Worm (Caenorhabditis elegans) whole organism, young adult: ENCODE results near the gene F36H5.4.
"Not testable (repeated sequence)": the region's sequence is repeated elsewhere in the genome, so short reads cannot be mapped to it uniquely, and the experiment has no call there.

ENCODE experiments used
- D2030.7 ChIP-seq: fragments of 200-800 bp; sonication (Bioruptor generic); IDR thresholded peaks from 2 replicates; pipeline ENCODE4 v1.3.6; 2022; ENCODE audit warnings: missing genetic modification reagents, missing genetic modification characterization, missing compliant biosample characterization
- F33H1.4 ChIP-seq: fragments of 200-800 bp; sonication (Bioruptor generic); IDR thresholded peaks from 2 replicates; pipeline ENCODE4 v1.3.6; 2022; ENCODE audit warnings: missing genetic modification reagents, missing genetic modification characterization, missing compliant biosample characterization
- F49E8.2 ChIP-seq: sonication (generic microtip); optimal IDR thresholded peaks from 3 replicates; lab custom pipeline; 2017; ENCODE audit warnings: missing genetic modification characterization, mild to moderate bottlenecking, missing compliant biosample characterization, antibody characterized with exemption, moderate library complexity; ENCODE audit not compliant: insufficient read depth
- F52B5.7 ChIP-seq: sonication (generic microtip); optimal IDR thresholded peaks from 2 replicates; lab custom pipeline; 2016; ENCODE audit warnings: mild to moderate bottlenecking, missing genetic modification characterization, missing compliant biosample characterization
- K11D2.4 ChIP-seq: fragments of 200-800 bp; sonication (Bioruptor generic); IDR thresholded peaks from 2 replicates; pipeline ENCODE4 v1.3.6; 2022; ENCODE audit warnings: missing genetic modification reagents, missing genetic modification characterization, missing compliant biosample characterization
- T26A5.8 ChIP-seq: sonication (generic microtip); optimal IDR thresholded peaks from 2 replicates; lab custom pipeline; 2016; ENCODE audit warnings: missing genetic modification characterization, missing compliant biosample characterization
- Y56A3A.18 ChIP-seq: fragments of 200-800 bp; sonication (Bioruptor generic); IDR thresholded peaks from 2 replicates; pipeline ENCODE4 v1.3.6; 2022; ENCODE audit warnings: missing genetic modification reagents, missing genetic modification characterization, missing compliant biosample characterization
- Y67H2A.10 ChIP-seq: fragments of 200-800 bp; sonication (Bioruptor generic); conservative IDR thresholded peaks from 2 replicates; pipeline ENCODE4 v1.3.6; 2022; ENCODE audit warnings: missing genetic modification reagents, missing genetic modification characterization, missing compliant biosample characterization
- attf-3 ChIP-seq: fragments of 200-800 bp; sonication (Bioruptor generic); conservative IDR thresholded peaks from 2 replicates; pipeline ENCODE4 v1.3.6; 2022; ENCODE audit warnings: missing genetic modification reagents, missing genetic modification characterization, missing compliant biosample characterization
- attf-6 ChIP-seq: fragments of 200-800 bp; sonication (Bioruptor generic); IDR thresholded peaks from 2 replicates; pipeline ENCODE4 v1.3.6; 2022; ENCODE audit warnings: missing genetic modification reagents, missing genetic modification characterization, missing compliant biosample characterization
- bed-1 ChIP-seq: fragments of 200-800 bp; sonication (Bioruptor generic); IDR thresholded peaks from 2 replicates; pipeline ENCODE4 v1.3.6; 2022; ENCODE audit warnings: missing genetic modification reagents, missing genetic modification characterization, missing compliant biosample characterization
- bed-2 ChIP-seq: fragments of 200-800 bp; sonication (Bioruptor generic); IDR thresholded peaks from 2 replicates; pipeline ENCODE4 v1.3.6; 2022; ENCODE audit warnings: missing genetic modification reagents, missing genetic modification characterization, missing compliant biosample characterization
- dox-1 ChIP-seq: fragments of 200-800 bp; sonication (Bioruptor generic); IDR thresholded peaks from 2 replicates; pipeline ENCODE4 v1.3.6; 2022; ENCODE audit warnings: missing genetic modification reagents, missing genetic modification characterization, missing compliant biosample characterization
- egl-44 ChIP-seq: fragments of 200-800 bp; sonication (Bioruptor generic); IDR thresholded peaks from 2 replicates; pipeline ENCODE4 v1.3.6; 2022; ENCODE audit warnings: missing genetic modification reagents, missing genetic modification characterization, missing compliant biosample characterization
- ets-4 ChIP-seq: fragments of 200-800 bp; sonication (Bioruptor generic); optimal IDR thresholded peaks from 2 replicates; lab custom pipeline; 2018; ENCODE audit warnings: mild to moderate bottlenecking, missing genetic modification characterization, missing compliant biosample characterization
- gei-17 ChIP-seq: fragments of 200-800 bp; sonication (Bioruptor generic); optimal IDR thresholded peaks from 2 replicates; lab custom pipeline; 2018; ENCODE audit warnings: mild to moderate bottlenecking, missing genetic modification characterization, missing compliant biosample characterization
- hlh-12 ChIP-seq: sonication (generic microtip); optimal IDR thresholded peaks from 2 replicates; lab custom pipeline; 2016; ENCODE audit warnings: missing genetic modification characterization, missing compliant biosample characterization
- hmg-1.2 ChIP-seq: fragments of 200-800 bp; sonication (Bioruptor generic); IDR thresholded peaks from 2 replicates; pipeline ENCODE4 v1.3.6; 2022; ENCODE audit warnings: missing genetic modification reagents, missing genetic modification characterization, missing compliant biosample characterization
- lin-40 ChIP-seq: sonication (generic microtip); optimal IDR thresholded peaks from 2 replicates; lab custom pipeline; 2016; ENCODE audit warnings: missing genetic modification characterization, mild to moderate bottlenecking, missing compliant biosample characterization, missing genotype, missing genetic modification reagents
- madf-3 ChIP-seq: fragments of 200-800 bp; sonication (Bioruptor generic); IDR thresholded peaks from 2 replicates; pipeline ENCODE4 v1.3.6; 2022; ENCODE audit warnings: missing genetic modification reagents, missing genetic modification characterization, missing compliant biosample characterization
- mel-28 ChIP-seq: sonication (generic microtip); optimal IDR thresholded peaks from 2 replicates; lab custom pipeline; 2016; ENCODE audit warnings: borderline replicate concordance, mild to moderate bottlenecking, missing genetic modification characterization, missing compliant biosample characterization
- mxl-1 ChIP-seq: sonication (generic microtip); optimal IDR thresholded peaks from 2 replicates; lab custom pipeline; 2016; ENCODE audit warnings: missing genetic modification characterization, missing compliant biosample characterization
- nfya-2 ChIP-seq: fragments of 200-800 bp; sonication (Bioruptor generic); IDR thresholded peaks from 2 replicates; pipeline ENCODE4 v1.3.6; 2022; ENCODE audit warnings: missing genetic modification reagents, missing genetic modification characterization, missing compliant biosample characterization
- nfyb-1 ChIP-seq: fragments of 200-800 bp; sonication (Bioruptor generic); IDR thresholded peaks from 2 replicates; pipeline ENCODE4 v1.3.6; 2022; ENCODE audit warnings: missing genetic modification reagents, missing genetic modification characterization, missing compliant biosample characterization
- nhr-120 ChIP-seq: fragments of 200-800 bp; sonication (Bioruptor generic); IDR thresholded peaks from 2 replicates; pipeline ENCODE4 v1.3.6; 2022; ENCODE audit warnings: missing genetic modification characterization, missing compliant biosample characterization
- nhr-80 ChIP-seq: sonication (generic microtip); optimal IDR thresholded peaks from 2 replicates; lab custom pipeline; 2016; ENCODE audit warnings: missing genetic modification characterization, missing compliant biosample characterization
- tbp1 ChIP-seq: fragments of 200-800 bp; sonication (Bioruptor generic); optimal IDR thresholded peaks from 2 replicates; lab custom pipeline; 2018; ENCODE audit warnings: mild to moderate bottlenecking, missing genetic modification characterization, missing compliant biosample characterization
- zfh-2 ChIP-seq: fragments of 200-800 bp; sonication (Bioruptor generic); conservative IDR thresholded peaks from 2 replicates; pipeline ENCODE4 v1.3.6; 2022; ENCODE audit warnings: missing genetic modification reagents, missing genetic modification characterization, missing compliant biosample characterization
- zim-3 ChIP-seq: sonication (generic microtip); optimal IDR thresholded peaks from 2 replicates; lab custom pipeline; 2017; ENCODE audit warnings: mild to moderate bottlenecking, missing genetic modification characterization, moderate library complexity, missing compliant biosample characterization
- ztf-22 ChIP-seq: fragments of 200-800 bp; sonication (Bioruptor generic); optimal IDR thresholded peaks from 2 replicates; lab custom pipeline; 2018; ENCODE audit warnings: mild to moderate bottlenecking, missing genetic modification characterization, moderate library complexity, missing compliant biosample characterization
- ztf-25 ChIP-seq: fragments of 200-800 bp; sonication (Bioruptor generic); IDR thresholded peaks from 2 replicates; pipeline ENCODE4 v1.3.6; 2022; ENCODE audit warnings: missing genetic modification reagents, missing genetic modification characterization, missing compliant biosample characterization
- ztf-26 ChIP-seq: sonication (generic microtip); optimal IDR thresholded peaks from 2 replicates; lab custom pipeline; 2017; ENCODE audit warnings: missing genetic modification characterization, missing compliant biosample characterization
- ztf-6 ChIP-seq: fragments of 200-800 bp; sonication (Bioruptor generic); IDR thresholded peaks from 2 replicates; pipeline ENCODE4 v1.3.6; 2022; ENCODE audit warnings: missing genetic modification reagents, missing genetic modification characterization, missing compliant biosample characterization

F36H5.4 gene

DNA sequence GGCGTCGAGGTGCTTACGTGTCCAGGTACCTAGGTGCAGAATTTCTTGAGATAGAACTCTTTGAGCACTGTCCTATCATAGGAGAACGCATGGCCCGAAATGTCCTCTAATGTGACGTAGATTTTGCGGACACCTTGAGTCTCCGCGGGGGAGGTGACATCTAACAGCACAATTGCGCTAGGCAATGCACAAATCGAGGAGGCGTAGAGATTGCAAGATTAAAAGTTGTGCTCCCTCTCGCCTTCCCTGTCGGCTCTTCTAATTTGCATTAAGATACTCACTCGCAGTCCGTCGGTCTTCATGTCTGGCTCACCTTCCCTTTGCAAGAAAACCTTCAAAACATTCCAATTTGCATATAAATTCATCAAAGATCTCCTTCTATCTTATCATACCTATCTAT is 2.1 kb upstream of the F36H5.4 start, which contains the start of gene F36H5.18 (continued):
- TF ChIP-seq D2030.7 (GFP tag; lab: Robert Waterston, UW) = no peak
- TF ChIP-seq hmg-1.2 (GFP tag; lab: Robert Waterston, UW) = no peak
- no peak for TF ChIP-seq ztf-6
- TF ChIP-seq dox-1 = no peak
- TF ChIP-seq madf-3 (GFP tag; lab: Robert Waterston, UW) = no peak
- TF ChIP-seq, all 124 proteins: peak for 0

DNA sequence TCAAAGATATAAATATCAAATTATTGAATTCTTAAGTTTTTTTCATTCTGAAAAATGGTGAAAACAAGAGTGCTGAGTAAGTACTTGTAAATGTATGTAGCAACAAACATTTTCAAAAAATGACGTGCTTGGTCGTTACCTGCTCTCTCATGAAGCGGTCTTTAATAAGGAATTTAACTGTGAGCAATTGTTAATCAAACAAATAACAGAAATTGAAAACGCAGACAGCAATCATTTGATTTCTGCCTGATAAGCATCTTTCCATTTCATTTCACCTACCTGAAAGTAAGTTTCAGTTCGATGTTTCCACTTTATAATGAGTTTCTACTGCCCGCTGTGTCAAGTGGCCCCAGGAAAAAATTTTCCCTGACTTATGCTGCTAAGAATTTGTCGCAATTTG is 1.4 kb downstream of the F36H5.4 start, which contains the start of gene math-28:
math-28 (plus strand) TSS at position 301 of the 400 bp plus-strand sequence.
- TF ChIP-seq hlh-12 (tag; lab: Kevin White, UChicago) (no peak), bed-1 (GFP tag; lab: Robert Waterston, UW) (no peak), F52B5.7 (tag; lab: Kevin White, UChicago) (no peak), lin-40 (tag; lab: Kevin White, UChicago) (no peak), bed-2 (GFP tag; lab: Robert Waterston, UW) (no peak), nfyb-1 (GFP tag; lab: Robert Waterston, UW) (no peak), ztf-26 (no peak), egl-44 (GFP tag; lab: Robert Waterston, UW) (no peak), ets-4 (GFP tag; lab: Kevin White, UChicago) (no peak)
- TF ChIP-seq, all 124 proteins: peak for 0

DNA sequence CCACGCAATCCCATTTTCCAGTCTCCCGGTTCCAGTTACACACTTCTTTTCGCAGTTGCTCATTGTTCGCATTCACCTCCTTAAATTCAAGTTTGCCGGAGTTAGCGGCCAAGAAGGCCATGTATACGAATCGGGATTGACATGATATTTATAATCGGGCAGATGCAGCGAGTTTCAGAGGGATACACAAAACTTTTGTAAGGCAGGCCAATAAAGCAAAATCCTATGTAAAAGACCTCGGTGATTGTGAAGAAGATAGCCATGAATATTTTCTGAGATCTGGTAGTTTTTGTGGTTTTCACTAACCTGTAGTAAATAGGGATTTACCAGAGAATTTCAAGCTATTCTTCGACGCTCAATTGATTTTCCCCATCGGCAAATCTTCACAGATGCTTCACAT is 5.1 kb downstream of the F36H5.4 start:
- no peak for TF ChIP-seq zfh-2 (GFP tag; lab: Robert Waterston, UW)
- TF ChIP-seq attf-3 = no peak
- TF ChIP-seq dox-1 = no peak
- no peak for TF ChIP-seq bed-2 (GFP tag; lab: Robert Waterston, UW)
- TF ChIP-seq nhr-120 (GFP tag; lab: Robert Waterston, UW) = no peak
- TF ChIP-seq D2030.7 (GFP tag; lab: Robert Waterston, UW) = no peak
- no peak for TF ChIP-seq T26A5.8 (tag; lab: Kevin White, UChicago)
- TF ChIP-seq K11D2.4 (GFP tag; lab: Robert Waterston, UW) = no peak
- no peak for TF ChIP-seq attf-6
- TF ChIP-seq, all 124 proteins: peak for 0

DNA sequence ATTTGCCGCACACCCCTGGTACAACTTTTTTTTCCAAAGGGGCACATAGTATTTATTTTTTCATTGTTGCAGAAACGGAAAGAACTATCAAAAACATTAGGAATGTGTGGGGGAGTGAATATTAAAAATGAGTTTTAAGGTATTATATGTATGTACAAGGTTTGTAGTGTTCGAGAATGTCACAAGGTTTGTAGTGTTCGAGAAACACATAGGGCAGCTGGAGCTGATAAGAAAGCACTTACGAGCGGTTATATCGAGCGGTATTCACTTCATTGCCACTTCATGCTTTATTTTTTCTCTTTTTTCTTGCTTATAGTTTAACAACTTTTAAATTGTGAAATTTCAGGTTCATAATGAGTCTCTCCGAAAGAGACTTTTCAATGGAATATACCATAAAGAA is 5.8 kb downstream of the F36H5.4 start:
- TF ChIP-seq nhr-80 (tag; lab: Kevin White, UChicago) (peak; percentile 36), dox-1 (0 out of 2 replicates have a peak, but pooled peaks have one; percentile 14)

DNA sequence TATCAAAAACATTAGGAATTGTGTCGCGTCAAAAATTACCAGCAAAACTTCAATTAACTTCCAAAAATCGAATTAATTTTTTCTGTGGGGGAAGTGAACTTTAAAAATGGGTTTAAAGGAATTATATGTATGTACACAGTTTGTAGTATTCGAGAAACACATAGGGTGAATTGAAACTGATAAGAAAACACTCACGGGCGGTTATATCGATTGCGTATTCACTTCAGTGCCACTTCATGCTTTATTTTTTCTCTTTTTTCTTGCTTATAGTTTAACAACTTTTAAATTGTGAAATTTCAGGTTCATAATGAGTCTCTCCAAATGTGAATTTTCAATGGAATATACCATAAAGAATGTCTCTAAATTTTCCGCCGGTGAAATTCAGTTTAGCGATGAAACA is 9.7 kb downstream of the F36H5.4 start, which contains the start of gene math-26:
math-26 (plus strand) TSS at position 301 of the 400 bp plus-strand sequence.
- TF ChIP-seq zim-3; ztf-25; F49E8.2 (tag; lab: Kevin White, UChicago): not testable (repeated sequence)

DNA sequence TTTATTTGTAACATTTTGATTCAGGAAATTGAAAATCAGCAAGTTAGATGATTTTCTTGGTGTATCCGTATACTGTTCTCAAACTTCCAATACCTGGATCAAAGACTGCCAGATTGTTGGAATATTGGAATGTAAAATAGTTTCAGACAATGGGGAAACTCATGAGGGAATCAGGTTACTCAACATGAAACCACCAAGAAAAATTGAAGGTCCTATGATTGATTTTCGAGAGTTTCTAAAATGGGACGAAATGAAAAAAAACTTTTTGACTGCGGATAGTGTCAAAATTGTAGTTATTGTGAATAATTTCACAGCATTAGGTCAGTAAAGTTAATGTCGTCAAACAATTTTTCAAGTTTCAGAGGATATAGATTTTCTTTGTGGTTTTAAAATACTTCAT is 10.1 kb downstream of the F36H5.4 start, which contains the start of gene math-3:
math-3 (plus strand) TSS at position 301 of the 400 bp plus-strand sequence.
- TF ChIP-seq tbp1 (GFP tag; lab: Kevin White, UChicago) = no peak
- no peak for TF ChIP-seq T26A5.8 (tag; lab: Kevin White, UChicago)
- no peak for TF ChIP-seq mel-28
- TF ChIP-seq Y56A3A.18 = no peak
- no peak for TF ChIP-seq ztf-22 (GFP tag; lab: Kevin White, UChicago)
- no peak for TF ChIP-seq Y67H2A.10 (GFP tag; lab: Robert Waterston, UW)
- TF ChIP-seq mxl-1 = no peak
- no peak for TF ChIP-seq nfya-2 (GFP tag; lab: Robert Waterston, UW)
- no peak for TF ChIP-seq F33H1.4 (GFP tag; lab: Robert Waterston, UW)
- no peak for TF ChIP-seq gei-17 (GFP tag; lab: Kevin White, UChicago)
